Fruit fly (Drosophila melanogaster) S2 (cell line): ENCODE results near the gene ru.

Experiments
- CG8478 ChIP-seq: fragments of >200 bp; optimal IDR thresholded peaks from 2 replicates; lab custom pipeline; 2018
- CTCF ChIP-seq, 2 experiments: fragments of >200 bp; optimal IDR thresholded peaks; 2 replicates each; lab custom pipeline; 2018

DNA sequence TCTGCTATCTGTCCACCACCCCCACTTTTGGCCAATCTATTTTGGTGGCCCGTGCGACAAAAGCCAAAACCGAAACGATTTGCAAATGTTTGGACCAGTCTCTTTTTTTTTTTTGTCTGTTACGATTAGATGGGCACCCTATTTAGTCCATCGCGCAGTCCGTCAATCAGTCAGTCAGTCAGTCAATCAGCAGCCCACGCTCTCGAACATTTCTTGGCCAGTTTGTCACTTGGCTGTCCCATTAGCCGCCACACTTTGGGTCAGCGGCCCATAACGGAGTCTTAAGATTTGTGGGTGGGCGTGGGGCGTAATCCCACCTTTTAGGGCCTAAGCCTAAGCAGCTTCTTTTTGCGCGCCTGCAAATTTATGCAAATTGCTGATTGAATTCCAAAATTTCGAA lies 24.0 kb downstream of the ru start:
- no peak for TF ChIP-seq CTCF (optimal IDR thresholded peaks at IDR 0.05; lab: Kevin White, UChicago)
- no peak for TF ChIP-seq CG8478 (lab: Kevin White, UChicago)
